Fruit fly (Drosophila melanogaster): Measurements from ENCODE around the gene CG6761.
A peak's percentile ranks its signal among the peaks of the same experiment; 100 is the strongest.

Gene CG6761

dm6 chr3L:9675528-9675963, 27.8 kb downstream of the CG6761 start (continued):
- TF ChIP-seq CG5953 (GFP tag; IDR thresholded peaks at IDR 0.05) (no peak), bsh (GFP tag; optimal IDR thresholded peaks at IDR 0.05) (no peak), pho (GFP tag; optimal IDR thresholded peaks at IDR 0.05) (no peak), CG8281 (tag; optimal IDR thresholded peaks at IDR 0.05) (no peak), CG30431 (GFP tag; optimal IDR thresholded peaks at IDR 0.05) (no peak), PHDP (tag; optimal IDR thresholded peaks at IDR 0.05) (peak; percentile 10), cg (GFP tag; optimal IDR thresholded peaks at IDR 0.05) (no peak), tup (GFP tag; optimal IDR thresholded peaks at IDR 0.05) (no peak), CG9727 (GFP tag; optimal IDR thresholded peaks at IDR 0.05) (no peak), kah (GFP tag; optimal IDR thresholded peaks at IDR 0.05) (no peak), exex (tag; optimal IDR thresholded peaks at IDR 0.05) (peak; percentile 88), H15 (GFP tag; IDR thresholded peaks at IDR 0.05) (no peak), onecut (GFP tag; IDR thresholded peaks at IDR 0.05) (no peak), D19B (GFP tag; optimal IDR thresholded peaks at IDR 0.05) (no peak), Hmr (GFP tag; optimal IDR thresholded peaks at IDR 0.05) (peak; percentile 19), D (optimal IDR thresholded peaks at IDR 0.05) (no peak), D (GFP tag; optimal IDR thresholded peaks at IDR 0.05) (no peak), CG13296 (GFP tag; optimal IDR thresholded peaks at IDR 0.05) (peak; percentile 46), CG7987 (GFP tag; optimal IDR thresholded peaks at IDR 0.05) (no peak), ro (GFP tag; IDR thresholded peaks at IDR 0.05) (no peak), CG3847 (GFP tag; IDR thresholded peaks at IDR 0.05) (no peak), crol (GFP tag; IDR thresholded peaks at IDR 0.05) (no peak), Hmx (GFP tag; optimal IDR thresholded peaks at IDR 0.05) (no peak), CG10959 (GFP tag; IDR thresholded peaks at IDR 0.05) (no peak), Lpt (GFP tag; optimal IDR thresholded peaks at IDR 0.05) (no peak), CG3838 (GFP tag; optimal IDR thresholded peaks at IDR 0.05) (no peak), kni (GFP tag; optimal IDR thresholded peaks at IDR 0.05) (no peak), al (GFP tag; IDR thresholded peaks at IDR 0.05) (no peak), Ets65A (GFP tag) (no peak), pros (GFP tag; optimal IDR thresholded peaks at IDR 0.05) (no peak), tna (GFP tag; IDR thresholded peaks at IDR 0.05; ENCODE audit: partially characterized antibody) (no peak), CG10366 (GFP tag; IDR thresholded peaks at IDR 0.05) (no peak), CG10274 (GFP tag; optimal IDR thresholded peaks at IDR 0.05) (no peak), CG15269 (tag; optimal IDR thresholded peaks at IDR 0.05) (peak; percentile 47), H2.0 (GFP tag; IDR thresholded peaks at IDR 0.05) (no peak), CG2889 (GFP tag; IDR thresholded peaks at IDR 0.05) (no peak), D19A (tag; optimal IDR thresholded peaks at IDR 0.05) (no peak), CG17186 (GFP tag; optimal IDR thresholded peaks at IDR 0.05) (no peak), CG43689 (GFP tag; IDR thresholded peaks at IDR 0.05) (no peak), dmrt11E (tag; optimal IDR thresholded peaks at IDR 0.05) (no peak), zf30C (GFP tag; optimal IDR thresholded peaks at IDR 0.05) (no peak), Spps (tag; optimal IDR thresholded peaks at IDR 0.05) (no peak), croc (GFP tag; conservative IDR thresholded peaks at IDR 0.05) (no peak), bowl (GFP tag; IDR thresholded peaks at IDR 0.05) (no peak), Scr (GFP tag; IDR thresholded peaks at IDR 0.05; ENCODE audit: partially characterized antibody) (0 out of 2 replicates have a peak, but pooled peaks have one; percentile 20), CG11560 (tag; IDR thresholded peaks at IDR 0.05) (no peak), CG13894 (tag; optimal IDR thresholded peaks at IDR 0.05) (no peak), CG13123 (GFP tag; optimal IDR thresholded peaks at IDR 0.05) (no peak), ham (GFP tag; IDR thresholded peaks at IDR 0.05) (no peak), pita (GFP tag; optimal IDR thresholded peaks at IDR 0.05) (no peak), CG11723 (GFP tag; optimal IDR thresholded peaks at IDR 0.05) (no peak), CG14710 (tag; optimal IDR thresholded peaks at IDR 0.05) (no peak)
